Worm (Caenorhabditis elegans): ENCODE results near the gene lgc-43.

DNA sequence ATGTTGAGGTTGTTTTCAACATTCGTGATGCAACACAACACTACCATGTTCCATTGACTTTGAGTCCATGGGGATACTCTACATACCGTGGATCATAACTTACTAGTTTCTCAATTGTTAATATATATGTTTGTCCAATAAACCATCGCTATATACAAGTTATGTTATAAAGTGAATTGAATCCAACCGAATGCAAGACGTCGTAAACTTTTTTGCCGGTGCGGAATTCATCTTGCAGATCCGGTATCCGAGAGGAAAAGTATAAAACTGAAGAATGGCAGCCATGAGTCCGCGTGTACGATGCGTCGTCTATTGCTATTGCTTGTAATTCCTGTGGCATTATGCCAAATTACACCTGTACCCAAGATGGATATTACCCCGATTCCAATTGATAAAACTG, 29.8 kb downstream of the lgc-43 start, which contains the start of gene R09H10.6:
- TF ChIP-seq W03F9.2 (tag; optimal IDR thresholded peaks at IDR 0.05) (no peak), him-1 (tag; optimal IDR thresholded peaks at IDR 0.05) (no peak), dao-5 (tag; optimal IDR thresholded peaks at IDR 0.05) (no peak)
